Fruit fly (Drosophila melanogaster) whole organism: ENCODE results near the gene CG12116.

Experiments used
- pan ChIP-seq: fragments of >200 bp; optimal IDR thresholded peaks from 2 replicates; lab custom pipeline; 2017
- usp ChIP-seq: fragments of >200 bp; optimal IDR thresholded peaks from 2 replicates; lab custom pipeline; 2017; ENCODE audit warnings: missing biosample characterization, missing genetic modification characterization, mixed read lengths

dm6 chrX:8493473-8493872 is 24.7 kb upstream of the CG12116 start:
- TF ChIP-seq pan (lab: Kevin White, UChicago) (no peak), usp (GFP tag; lab: Kevin White, UChicago) (no peak)
